Worm (Caenorhabditis elegans): ENCODE measurements around the gene dmsr-3.

dmsr-3 gene

DNA sequence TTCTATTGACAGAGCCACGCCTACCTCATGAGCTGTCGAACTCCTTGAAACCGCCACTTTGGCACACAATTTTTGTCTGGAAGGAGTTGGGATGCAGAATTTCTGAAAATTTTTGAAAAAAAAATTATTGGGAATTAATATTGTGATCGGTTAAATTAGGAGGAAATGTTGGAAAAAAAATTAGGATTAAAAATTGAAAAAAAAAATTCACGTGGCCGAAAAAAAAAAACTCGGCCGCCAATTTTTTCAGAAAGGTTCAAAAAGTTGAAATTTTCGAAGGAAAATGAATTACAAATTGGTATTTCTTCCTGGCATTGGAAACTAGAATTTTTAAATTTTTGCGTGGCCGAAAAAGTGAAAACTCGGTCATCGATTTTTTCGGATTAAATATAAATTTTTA is at the start of gene dmsr-3:
TSS of gene dmsr-3 (minus strand) at position 101 of the 400 bp plus-strand sequence.
- TF ChIP-seq attf-4 (tag; optimal IDR thresholded peaks at IDR 0.05) (no peak), zip-11 (GFP tag; IDR thresholded peaks at IDR 0.05) (no peak), jun-1 (tag; optimal IDR thresholded peaks at IDR 0.05) (no peak), mxl-3 (GFP tag; optimal IDR thresholded peaks at IDR 0.05) (no peak), nhr-10 (tag; optimal IDR thresholded peaks at IDR 0.05) (no peak), madf-5 (GFP tag; IDR thresholded peaks at IDR 0.05) (no peak), nhr-42 (GFP tag; IDR thresholded peaks at IDR 0.05) (no peak), F44E2.7 (GFP tag; IDR thresholded peaks at IDR 0.05) (no peak), ceh-32 (tag; optimal IDR thresholded peaks at IDR 0.05; ENCODE audit: poor library complexity) (no peak), egl-27 (tag; optimal IDR thresholded peaks at IDR 0.05) (no peak), daf-12 (tag; optimal IDR thresholded peaks at IDR 0.05) (no peak), T26A8.4 (GFP tag; IDR thresholded peaks at IDR 0.05) (no peak), lin-38 (GFP tag; IDR thresholded peaks at IDR 0.05) (no peak), aha-1 (tag) (no peak)

DNA sequence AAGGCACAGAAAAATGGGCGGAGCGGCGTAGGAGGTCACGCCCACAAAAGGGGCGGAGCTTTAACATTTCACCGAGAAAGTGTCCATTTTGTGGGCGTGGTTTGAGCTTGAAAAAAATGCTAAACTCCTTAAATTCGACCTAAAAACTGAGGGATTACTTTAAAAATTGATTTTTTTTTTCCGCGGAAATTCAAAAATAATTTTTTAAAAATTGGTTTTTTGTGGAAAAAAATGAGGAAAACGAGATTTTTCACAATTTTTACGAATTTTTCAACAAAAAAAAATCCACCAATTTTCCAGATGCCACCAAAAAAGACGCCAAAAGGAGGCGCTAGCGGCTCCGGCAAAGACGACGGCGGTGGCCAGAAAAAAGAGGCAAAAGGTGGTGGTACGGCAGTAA is 46.7 kb upstream of the dmsr-3 start, which contains the start of gene pinn-4:
TSS of gene pinn-4 (plus strand) at position 301 of the 400 bp plus-strand sequence.
- TF ChIP-seq nhr-77 (tag; optimal IDR thresholded peaks at IDR 0.05) (no peak), aha-1 (tag) (no peak), snpc-1.2 (GFP tag; IDR thresholded peaks at IDR 0.05) (no peak), gei-8 (GFP tag; optimal IDR thresholded peaks at IDR 0.05) (no peak), nhr-76 (tag; optimal IDR thresholded peaks at IDR 0.05) (no peak), unc-39 (tag; optimal IDR thresholded peaks at IDR 0.05) (no peak), egl-43 (GFP tag; IDR thresholded peaks at IDR 0.05) (no peak), ZK337.2 (GFP tag; IDR thresholded peaks at IDR 0.05) (no peak), Y105C5A.15 (GFP tag; IDR thresholded peaks at IDR 0.05) (no peak), F37D6.2 (tag; optimal IDR thresholded peaks at IDR 0.05) (no peak), unc-62 (GFP tag; optimal IDR thresholded peaks at IDR 0.05 in 1 of 2) (no peak), unc-62 (tag; optimal IDR thresholded peaks at IDR 0.05) (no peak), ztf-7 (tag; optimal IDR thresholded peaks at IDR 0.05) (no peak), madf-5 (GFP tag; IDR thresholded peaks at IDR 0.05) (no peak), daf-19 (GFP tag; conservative IDR thresholded peaks at IDR 0.05) (no peak)

DNA sequence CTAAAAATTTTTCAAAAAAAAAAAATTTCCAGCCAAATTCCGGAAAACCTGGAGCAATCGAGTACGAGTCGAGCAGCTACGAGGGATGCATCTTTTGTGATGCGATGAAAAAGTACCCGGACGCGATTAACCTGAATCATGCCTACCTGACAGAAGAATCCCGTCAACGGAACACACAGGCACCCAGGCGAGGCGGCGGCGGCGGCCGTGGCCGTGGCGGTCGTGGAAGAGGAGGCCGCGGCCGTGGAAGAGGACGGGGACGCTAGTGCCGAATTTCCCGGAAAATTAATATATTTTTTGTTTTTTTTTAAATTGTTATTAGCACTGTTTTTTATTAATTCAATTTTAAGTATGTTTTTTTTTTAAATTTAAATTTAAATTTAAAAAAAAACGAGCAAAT is 45.6 kb upstream of the dmsr-3 start:
- TF ChIP-seq set-16 (GFP tag; IDR thresholded peaks at IDR 0.05): peak; percentile 90
- no peak for TF ChIP-seq T26A8.4 (GFP tag; IDR thresholded peaks at IDR 0.05)

DNA sequence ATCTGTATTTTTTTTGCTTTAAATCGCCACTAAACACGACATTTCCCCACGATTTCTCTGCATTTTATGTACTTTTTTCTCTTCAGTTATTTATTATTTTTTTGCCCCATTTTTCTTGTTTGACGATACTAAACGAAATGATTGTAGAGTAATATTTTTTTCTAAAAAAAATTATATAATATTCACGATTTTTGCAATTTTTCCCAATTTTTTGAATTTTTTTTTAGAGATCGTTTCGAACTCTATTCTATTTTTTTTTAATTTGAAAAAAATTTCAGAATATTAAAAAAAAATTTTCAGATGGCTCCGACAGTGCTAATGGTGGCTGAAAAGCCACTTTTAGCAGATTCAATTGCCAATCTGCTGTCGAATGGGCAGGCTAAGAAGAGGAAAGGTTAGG is 33.5 kb upstream of the dmsr-3 start, which contains the start of gene Y48C3A.14:
TSS of gene Y48C3A.14 (plus strand) at position 301 of the 400 bp plus-strand sequence.
- TF ChIP-seq mep-1 (tag; optimal IDR thresholded peaks at IDR 0.05) (no peak), ceh-28 (tag; optimal IDR thresholded peaks at IDR 0.05) (no peak), Y105C5A.15 (GFP tag; IDR thresholded peaks at IDR 0.05) (no peak), arid-1 (GFP tag; conservative IDR thresholded peaks at IDR 0.05) (no peak), nhr-28 (tag; optimal IDR thresholded peaks at IDR 0.05) (no peak), tag-97 (GFP tag; IDR thresholded peaks at IDR 0.05) (no peak)

DNA sequence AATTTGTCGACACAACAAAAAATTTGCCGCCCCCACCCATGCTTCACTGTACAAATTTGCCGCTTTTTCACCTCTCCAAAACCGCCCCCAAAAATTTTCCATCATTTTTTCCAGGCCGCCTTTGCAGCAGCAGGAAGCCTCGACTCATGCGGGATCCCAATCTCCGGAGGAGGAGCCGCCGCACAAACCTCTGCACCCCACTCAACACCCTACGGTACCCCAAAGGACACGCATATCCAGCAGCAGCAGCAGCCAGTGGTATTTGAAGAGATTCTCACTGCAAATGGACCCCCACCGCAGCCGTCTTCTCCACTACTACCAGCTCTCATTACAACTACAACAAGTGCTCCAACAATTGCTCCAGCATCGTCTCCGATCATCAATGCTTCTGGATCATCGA is 27.1 kb upstream of the dmsr-3 start:
- TF ChIP-seq duxl-1 (tag; optimal IDR thresholded peaks at IDR 0.05; ENCODE audit: poor library complexity) (no peak), set-16 (GFP tag; IDR thresholded peaks at IDR 0.05) (peak; percentile 71)

DNA sequence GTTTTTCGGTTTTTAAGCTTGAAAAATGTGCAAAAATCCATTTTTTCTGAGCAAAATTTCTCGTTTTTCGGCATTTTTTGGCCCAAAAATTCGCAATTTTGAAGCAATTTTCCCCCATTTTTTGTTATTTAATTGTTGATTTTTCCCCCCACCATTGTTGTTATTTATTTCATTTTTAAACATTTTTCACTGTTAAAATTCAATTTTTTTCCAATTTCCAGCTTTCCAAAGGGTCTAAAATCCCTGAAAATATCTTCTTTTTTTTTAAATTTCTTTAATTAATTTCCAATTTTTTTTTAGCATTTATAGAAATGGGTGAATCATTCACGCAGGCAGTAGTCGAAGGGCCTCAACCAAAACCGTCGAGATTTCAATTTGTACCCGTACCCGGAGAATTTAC is 20.1 kb upstream of the dmsr-3 start, which contains the start of gene Y48C3A.12:
TSS of gene Y48C3A.12 (plus strand) at position 301 of the 400 bp plus-strand sequence.
- TF ChIP-seq mdt-29 (GFP tag; IDR thresholded peaks at IDR 0.05) (no peak), lir-3 (tag; optimal IDR thresholded peaks at IDR 0.05) (no peak), dmd-8 (GFP tag; IDR thresholded peaks at IDR 0.05) (no peak), nhr-10 (tag; optimal IDR thresholded peaks at IDR 0.05) (no peak), zfp-3 (GFP tag; conservative IDR thresholded peaks at IDR 0.05) (no peak), ZK337.2 (GFP tag; IDR thresholded peaks at IDR 0.05) (no peak), T26A8.4 (GFP tag; IDR thresholded peaks at IDR 0.05) (no peak), Y105C5A.15 (GFP tag; IDR thresholded peaks at IDR 0.05) (no peak), attf-4 (tag; optimal IDR thresholded peaks at IDR 0.05) (no peak), nhr-237 (tag; optimal IDR thresholded peaks at IDR 0.05) (no peak)

Data from whole organism, L4 larva.